Fruit fly (Drosophila melanogaster) whole organism, embryonic: Measurements from ENCODE around the gene Btnd.

Source experiments
- Ada2b ChIP-seq: fragments of 200-800 bp; sonication (Bioruptor generic); IDR thresholded peaks from 2 replicates; pipeline ENCODE4 v1.3.6; 2022; ENCODE audit warnings: missing biosample characterization, missing genetic modification characterization
- Awh ChIP-seq: fragments of 200-800 bp; sonication (Bioruptor generic); IDR thresholded peaks from 2 replicates; pipeline ENCODE4, ENCODE4 v1.3.6; 2022; ENCODE audit warnings: missing biosample characterization, missing genetic modification characterization
- BEAF-32 ChIP-seq: fragments of 200-800 bp; sonication (Bioruptor generic); optimal IDR thresholded peaks from 3 replicates; lab custom pipeline; 2017; ENCODE audit warnings: missing biosample characterization, missing genetic modification characterization, mild to moderate bottlenecking, moderate library complexity, missing genetic modification reagents
- BtbVII ChIP-seq: fragments of 200-800 bp; sonication (Bioruptor generic); optimal IDR thresholded peaks from 3 replicates; lab custom pipeline; 2017; ENCODE audit warnings: missing biosample characterization, mild to moderate bottlenecking, missing genetic modification characterization
- CG10543 ChIP-seq: fragments of 200-800 bp; sonication (Bioruptor generic); optimal IDR thresholded peaks from 3 replicates; lab custom pipeline; 2017; ENCODE audit warnings: missing biosample characterization, mild to moderate bottlenecking, missing genetic modification characterization, moderate library complexity
- CG10654 ChIP-seq: fragments of 200-800 bp; sonication (Bioruptor generic); optimal IDR thresholded peaks from 2 replicates; lab custom pipeline; 2016; ENCODE audit warnings: missing biosample characterization, missing genetic modification characterization
- CG10979 ChIP-seq: fragments of 200-800 bp; sonication (Bioruptor generic); optimal IDR thresholded peaks from 2 replicates; lab custom pipeline; 2018; ENCODE audit warnings: missing biosample characterization, mild to moderate bottlenecking, missing genetic modification characterization, moderate library complexity
- CG12236 ChIP-seq: fragments of 200-800 bp; sonication (Bioruptor generic); optimal IDR thresholded peaks from 2 replicates; lab custom pipeline; 2016; ENCODE audit warnings: missing biosample characterization, missing genetic modification characterization
- CG14965 ChIP-seq: fragments of 200-800 bp; sonication (Bioruptor generic); optimal IDR thresholded peaks from 2 replicates; lab custom pipeline; 2016; ENCODE audit warnings: missing biosample characterization, missing genetic modification characterization, borderline replicate concordance
- CG1832 ChIP-seq: fragments of 200-800 bp; sonication (Bioruptor generic); optimal IDR thresholded peaks from 2 replicates; lab custom pipeline; 2017; ENCODE audit warnings: missing biosample characterization, mild to moderate bottlenecking, missing genetic modification characterization, inconsistent platforms
- CG2120 ChIP-seq: fragments of 200-800 bp; sonication (Bioruptor generic); optimal IDR thresholded peaks from 3 replicates; lab custom pipeline; 2016; ENCODE audit warnings: missing biosample characterization, missing genetic modification characterization
- CG2889 ChIP-seq: fragments of 200-800 bp; sonication (Bioruptor generic); IDR thresholded peaks from 3 replicates; pipeline ENCODE4 v1.3.6; 2022; ENCODE audit warnings: missing biosample characterization, missing genetic modification characterization
- CG30431 ChIP-seq: fragments of 200-800 bp; sonication (Bioruptor generic); optimal IDR thresholded peaks from 2 replicates; lab custom pipeline; 2017; ENCODE audit warnings: missing biosample characterization, missing genetic modification characterization
- CG3726 ChIP-seq: fragments of 200-800 bp; sonication (Bioruptor generic); IDR thresholded peaks from 3 replicates; pipeline ENCODE4, ENCODE4 v1.3.6; 2022; ENCODE audit warnings: missing biosample characterization, missing genetic modification characterization
- CG3847 ChIP-seq: fragments of 200-800 bp; sonication (Bioruptor generic); IDR thresholded peaks from 2 replicates; pipeline ENCODE4 v1.3.6; 2022; ENCODE audit warnings: missing biosample characterization, missing genetic modification characterization
- CG4707 ChIP-seq: fragments of 200-800 bp; sonication (Bioruptor generic); optimal IDR thresholded peaks from 2 replicates; lab custom pipeline; 2018; ENCODE audit warnings: missing biosample characterization, mild to moderate bottlenecking, missing genetic modification characterization, moderate library complexity
- CG6175 ChIP-seq: fragments of 200-800 bp; sonication (Bioruptor generic); IDR thresholded peaks from 3 replicates; pipeline ENCODE4 v1.3.6; 2022; ENCODE audit warnings: missing biosample characterization, missing genetic modification characterization
- CG7928 ChIP-seq: fragments of 200-800 bp; sonication (Bioruptor generic); optimal IDR thresholded peaks from 2 replicates; lab custom pipeline; 2017; ENCODE audit warnings: missing biosample characterization, mild to moderate bottlenecking, missing genetic modification characterization
- CG8765 ChIP-seq: fragments of 200-800 bp; sonication (Bioruptor generic); IDR thresholded peaks from 2 replicates; pipeline ENCODE4 v1.3.6; 2022; ENCODE audit warnings: missing biosample characterization, missing genetic modification characterization
- CG9932 ChIP-seq: fragments of 200-800 bp; sonication (Bioruptor generic); IDR thresholded peaks from 2 replicates; pipeline ENCODE4 v1.3.6; 2022; ENCODE audit warnings: missing biosample characterization, missing genetic modification characterization
- Chrac-16 ChIP-seq: fragments of 200-800 bp; sonication (Bioruptor generic); optimal IDR thresholded peaks from 3 replicates; lab custom pipeline; 2016; ENCODE audit warnings: missing biosample characterization, missing genetic modification characterization
- CoRest ChIP-seq: fragments of 200-800 bp; sonication (Bioruptor generic); optimal IDR thresholded peaks from 3 replicates; lab custom pipeline; 2018; ENCODE audit warnings: missing biosample characterization, mild to moderate bottlenecking, missing genetic modification characterization, moderate library complexity
- D19A ChIP-seq: fragments of 200-800 bp; optimal IDR thresholded peaks from 3 replicates; lab custom pipeline; 2019; ENCODE audit warnings: missing biosample characterization, mild to moderate bottlenecking, missing genetic modification characterization, moderate library complexity
- E2f1 ChIP-seq: fragments of 200-800 bp; sonication (Bioruptor generic); IDR thresholded peaks from 2 replicates; pipeline ENCODE4 v1.3.6; 2022; ENCODE audit warnings: missing biosample characterization, missing genetic modification characterization
- HLHmδ ChIP-seq: fragments of 200-800 bp; sonication (Bioruptor generic); optimal IDR thresholded peaks from 2 replicates; lab custom pipeline; 2018; ENCODE audit warnings: missing biosample characterization, mild to moderate bottlenecking, missing genetic modification characterization, moderate library complexity
- Lhr ChIP-seq: fragments of 200-800 bp; sonication (Bioruptor generic); optimal IDR thresholded peaks from 3 replicates; lab custom pipeline; 2017; ENCODE audit warnings: mild to moderate bottlenecking, missing biosample characterization, missing genetic modification reagents, missing genetic modification characterization
- Oaz ChIP-seq: fragments of 200-800 bp; sonication (Bioruptor generic); IDR thresholded peaks from 2 replicates; pipeline ENCODE4 v1.3.6; 2022; ENCODE audit warnings: missing biosample characterization, missing genetic modification characterization
- Oli ChIP-seq: fragments of 200-800 bp; sonication (Bioruptor generic); optimal IDR thresholded peaks from 2 replicates; lab custom pipeline; 2018; ENCODE audit warnings: missing biosample characterization, mild to moderate bottlenecking, missing genetic modification characterization, moderate library complexity
- Spps ChIP-seq: fragments of 200-800 bp; sonication (Bioruptor generic); optimal IDR thresholded peaks from 2 replicates; lab custom pipeline; 2018; ENCODE audit warnings: missing biosample characterization, mild to moderate bottlenecking, missing genetic modification characterization
- Sry-β ChIP-seq: fragments of 200-800 bp; sonication (Bioruptor generic); optimal IDR thresholded peaks from 2 replicates; lab custom pipeline; 2018; ENCODE audit warnings: missing biosample characterization, mild to moderate bottlenecking, missing genetic modification characterization, moderate library complexity
- Tbp ChIP-seq: fragments of >200 bp; optimal IDR thresholded peaks from 2 replicates; lab custom pipeline; 2018; ENCODE audit warnings: missing biosample characterization, missing genetic modification characterization
- ac ChIP-seq: fragments of 200-800 bp; sonication (Bioruptor generic); optimal IDR thresholded peaks from 3 replicates; lab custom pipeline; 2017; ENCODE audit warnings: missing biosample characterization, mild to moderate bottlenecking, missing genetic modification characterization
- ase ChIP-seq: fragments of 200-800 bp; sonication (Bioruptor generic); IDR thresholded peaks from 3 replicates; pipeline ENCODE4 v1.3.6; 2022; ENCODE audit warnings: missing biosample characterization, missing genetic modification characterization
- btn ChIP-seq: fragments of 200-800 bp; sonication (Bioruptor generic); optimal IDR thresholded peaks from 2 replicates; lab custom pipeline; 2016; ENCODE audit warnings: missing biosample characterization, missing genetic modification characterization
- cg ChIP-seq: fragments of 200-800 bp; sonication (Bioruptor generic); optimal IDR thresholded peaks from 3 replicates; lab custom pipeline; 2019; ENCODE audit warnings: missing biosample characterization, mild to moderate bottlenecking, missing genetic modification characterization, moderate library complexity
- chif ChIP-seq, 2 experiments: fragments of 200-800 bp; sonication (Bioruptor generic); optimal IDR thresholded peaks; 3 replicates each; lab custom pipeline; 2016; ENCODE audit warnings: missing biosample characterization in 2 of 2, missing genetic modification characterization in 2 of 2
- dan ChIP-seq: fragments of 200-800 bp; sonication (Bioruptor generic); IDR thresholded peaks from 2 replicates; pipeline ENCODE4 v1.3.6; 2022; ENCODE audit warnings: missing biosample characterization, missing genetic modification characterization
- dm ChIP-seq: fragments of 200-800 bp; sonication (Bioruptor generic); optimal IDR thresholded peaks from 3 replicates; lab custom pipeline; 2016; ENCODE audit warnings: missing biosample characterization, missing genetic modification characterization
- eve ChIP-seq, 2 experiments: fragments of >200 bp; optimal IDR thresholded peaks; 2 replicates each; lab custom pipeline; 2017; ENCODE audit warnings: missing biosample characterization in 2 of 2, missing genetic modification characterization in 2 of 2
- fd102C ChIP-seq: fragments of 200-800 bp; sonication (Bioruptor generic); optimal IDR thresholded peaks from 2 replicates; lab custom pipeline; 2018; ENCODE audit warnings: missing biosample characterization, mild to moderate bottlenecking, missing genetic modification characterization, moderate library complexity
- gce ChIP-seq: fragments of 200-800 bp; sonication (Bioruptor generic); IDR thresholded peaks from 3 replicates; pipeline ENCODE4 v1.3.6; 2022; ENCODE audit warnings: missing biosample characterization, missing genetic modification characterization
- hb ChIP-seq: fragments of 200-800 bp; sonication (Bioruptor generic); IDR thresholded peaks from 3 replicates; pipeline ENCODE4 v1.3.6; 2022; ENCODE audit warnings: missing biosample characterization, missing genetic modification characterization; ENCODE audit not compliant: partially characterized antibody
- knrl ChIP-seq: fragments of 200-800 bp; sonication (Bioruptor generic); IDR thresholded peaks from 3 replicates; pipeline ENCODE4 v1.3.6; 2022; ENCODE audit warnings: missing biosample characterization, missing genetic modification characterization; ENCODE audit not compliant: partially characterized antibody
- lbe ChIP-seq: fragments of 200-800 bp; sonication (Bioruptor generic); optimal IDR thresholded peaks from 2 replicates; lab custom pipeline; 2016; ENCODE audit warnings: missing biosample characterization, mild to moderate bottlenecking, missing genetic modification characterization
- nmo ChIP-seq: fragments of 200-800 bp; sonication (Bioruptor generic); optimal IDR thresholded peaks from 2 replicates; lab custom pipeline; 2018; ENCODE audit warnings: missing biosample characterization, mild to moderate bottlenecking, missing genetic modification characterization, moderate library complexity
- ro ChIP-seq: fragments of 200-800 bp; sonication (Bioruptor generic); IDR thresholded peaks from 2 replicates; pipeline ENCODE4 v1.3.6; 2022; ENCODE audit warnings: missing biosample characterization, missing genetic modification characterization
- slou ChIP-seq: fragments of 200-800 bp; sonication (Bioruptor generic); optimal IDR thresholded peaks from 3 replicates; lab custom pipeline; 2016; ENCODE audit warnings: missing biosample characterization, missing genetic modification characterization
- toy ChIP-seq: fragments of 200-800 bp; sonication (Bioruptor generic); IDR thresholded peaks from 2 replicates; pipeline ENCODE4 v1.3.6; 2022; ENCODE audit warnings: missing biosample characterization, missing genetic modification characterization
- tup ChIP-seq: fragments of 200-800 bp; sonication (Bioruptor generic); optimal IDR thresholded peaks from 2 replicates; lab custom pipeline; 2016; ENCODE audit warnings: missing biosample characterization, mild to moderate bottlenecking, missing genetic modification characterization, moderate library complexity
- zf30C ChIP-seq: fragments of 200-800 bp; sonication (Bioruptor generic); optimal IDR thresholded peaks from 3 replicates; lab custom pipeline; 2018; ENCODE audit warnings: missing biosample characterization, mild to moderate bottlenecking, missing genetic modification characterization

Gene Btnd

dm6 chrX:6263614-6264130 lies 44.5 kb upstream of the Btnd start (continued):
- peak; percentile 82 for TF ChIP-seq CG2120
- TF ChIP-seq Oaz (GFP tag; lab: Robert Waterston, UW) = no peak
- TF ChIP-seq CG14965 (GFP tag; lab: Kevin White, UChicago) = no peak
- peak; percentile 5 for TF ChIP-seq dm (GFP tag; lab: Kevin White, UChicago)
- TF ChIP-seq Ada2b (GFP tag; lab: Robert Waterston, UW) = peak; percentile 66
- TF ChIP-seq btn (GFP tag; lab: Kevin White, UChicago) = no peak
- TF ChIP-seq ase (GFP tag; lab: Robert Waterston, UW) = peak; percentile 45; the same call in 1 of the 3 replicates
- TF ChIP-seq CG12236 (GFP tag; lab: Kevin White, UChicago) = no peak
- peak; percentile 40 for TF ChIP-seq CG7928 (GFP tag; lab: Kevin White, UChicago)
- no peak for TF ChIP-seq eve (GFP tag; optimal IDR thresholded peaks at IDR 0.05; lab: Kevin White, UChicago)
- TF ChIP-seq Chrac-16 (GFP tag; lab: Kevin White, UChicago) = peak; percentile 39
- TF ChIP-seq CG6175 = peak; percentile 45; the same call in 1 of the 3 replicates
- TF ChIP-seq BEAF-32 (GFP tag; lab: Kevin White, UChicago) = no peak
- no peak for TF ChIP-seq Tbp
- TF ChIP-seq CG10654 (GFP tag; lab: Kevin White, UChicago) = peak; percentile 37
- no peak for TF ChIP-seq E2f1 (GFP tag; lab: Robert Waterston, UW)
- peak; percentile 84 for TF ChIP-seq Oli (tag; lab: Kevin White, UChicago)
- TF ChIP-seq chif (GFP tag; optimal IDR thresholded peaks at IDR 0.05; lab: Kevin White, UChicago) = peak; percentile 22 to 52
- TF ChIP-seq nmo (GFP tag; lab: Kevin White, UChicago) = peak; percentile 85
- no peak for TF ChIP-seq Sry-β (GFP tag; lab: Kevin White, UChicago)
- no peak for TF ChIP-seq CG4707 (GFP tag; lab: Kevin White, UChicago)
- 0 out of 2 replicates have a peak, but pooled peaks have one; percentile 6 for TF ChIP-seq toy (GFP tag; lab: Robert Waterston, UW)
- no peak for TF ChIP-seq CG3726
- TF ChIP-seq dan (GFP tag; lab: Robert Waterston, UW) = no peak
- TF ChIP-seq D19A (tag; lab: Kevin White, UChicago) = peak; percentile 77
- no peak for TF ChIP-seq CG2889 (GFP tag; lab: Robert Waterston, UW)
- TF ChIP-seq knrl = no peak
- TF ChIP-seq CG30431 (GFP tag; lab: Kevin White, UChicago) = peak; percentile 32
- no peak for TF ChIP-seq fd102C
- TF ChIP-seq CG9932 (GFP tag; lab: Robert Waterston, UW) = peak; percentile 48; the same call in 1 of the 2 replicates
- TF ChIP-seq Awh (GFP tag; lab: Robert Waterston, UW) = 0 out of 2 replicates have a peak, but pooled peaks have one; percentile 9
- no peak for TF ChIP-seq HLHmδ (GFP tag; lab: Kevin White, UChicago)
- no peak for TF ChIP-seq zf30C (GFP tag; lab: Kevin White, UChicago)
- TF ChIP-seq lbe = no peak
- no peak for TF ChIP-seq ro (GFP tag; lab: Robert Waterston, UW)
- TF ChIP-seq ac (GFP tag; lab: Kevin White, UChicago) = no peak
- no peak for TF ChIP-seq cg (GFP tag; lab: Kevin White, UChicago)
- TF ChIP-seq tup = peak; percentile 20
- peak; percentile 49; the same call in 1 of the 3 replicates for TF ChIP-seq gce (GFP tag; lab: Robert Waterston, UW)
- no peak for TF ChIP-seq CG1832
- TF ChIP-seq CG10979 = peak; percentile 69
- peak; percentile 86 for TF ChIP-seq CG10543 (GFP tag; lab: Kevin White, UChicago)
- no peak for TF ChIP-seq hb (GFP tag; lab: Robert Waterston, UW)
- no peak for TF ChIP-seq CG8765
- TF ChIP-seq CG3847 = peak; percentile 67
- peak; percentile 0 for TF ChIP-seq Spps (tag; lab: Kevin White, UChicago)
- TF ChIP-seq Lhr (GFP tag; lab: Kevin White, UChicago) = peak; percentile 3
- TF ChIP-seq BtbVII (GFP tag; lab: Kevin White, UChicago) = peak; percentile 89
- no peak for TF ChIP-seq slou (GFP tag; lab: Kevin White, UChicago)
- TF ChIP-seq CoRest (tag; lab: Kevin White, UChicago) = peak; percentile 83
